Worm (Caenorhabditis elegans): ENCODE measurements around the gene scyl-1.

Gene scyl-1

DNA sequence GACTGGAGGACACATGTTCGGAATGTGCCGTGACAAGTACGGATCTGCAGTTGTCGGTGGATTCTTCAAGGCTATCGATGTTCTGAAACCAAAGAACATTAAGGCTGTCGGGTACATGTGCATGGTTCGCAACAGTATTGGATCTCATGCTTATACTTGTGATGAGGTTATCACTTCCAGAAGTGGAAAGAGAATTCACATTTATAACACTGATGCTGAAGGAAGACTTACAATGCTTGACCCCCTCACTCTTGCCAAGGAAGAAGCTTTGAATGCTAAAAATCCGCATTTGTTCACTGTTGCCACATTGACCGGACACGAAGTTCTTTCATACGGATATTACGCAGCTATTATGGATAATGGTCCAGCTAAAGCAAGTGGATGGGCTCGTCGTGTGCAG, 3.5 kb upstream of the scyl-1 start:
- no peak for TF ChIP-seq zfp-2 (tag; optimal IDR thresholded peaks at IDR 0.05)
- TF ChIP-seq dmd-9 (GFP tag; IDR thresholded peaks at IDR 0.05): 0 out of 2 replicates have a peak, but pooled peaks have one; percentile 12
- no peak for TF ChIP-seq R02D3.7 (tag; optimal IDR thresholded peaks at IDR 0.05)
- no peak for TF ChIP-seq ctbp-1 (GFP tag; IDR thresholded peaks at IDR 0.05)
- no peak for TF ChIP-seq duxl-1 (tag; optimal IDR thresholded peaks at IDR 0.05; ENCODE audit: poor library complexity)
- peak; percentile 96 for TF ChIP-seq aha-1 (tag)

DNA sequence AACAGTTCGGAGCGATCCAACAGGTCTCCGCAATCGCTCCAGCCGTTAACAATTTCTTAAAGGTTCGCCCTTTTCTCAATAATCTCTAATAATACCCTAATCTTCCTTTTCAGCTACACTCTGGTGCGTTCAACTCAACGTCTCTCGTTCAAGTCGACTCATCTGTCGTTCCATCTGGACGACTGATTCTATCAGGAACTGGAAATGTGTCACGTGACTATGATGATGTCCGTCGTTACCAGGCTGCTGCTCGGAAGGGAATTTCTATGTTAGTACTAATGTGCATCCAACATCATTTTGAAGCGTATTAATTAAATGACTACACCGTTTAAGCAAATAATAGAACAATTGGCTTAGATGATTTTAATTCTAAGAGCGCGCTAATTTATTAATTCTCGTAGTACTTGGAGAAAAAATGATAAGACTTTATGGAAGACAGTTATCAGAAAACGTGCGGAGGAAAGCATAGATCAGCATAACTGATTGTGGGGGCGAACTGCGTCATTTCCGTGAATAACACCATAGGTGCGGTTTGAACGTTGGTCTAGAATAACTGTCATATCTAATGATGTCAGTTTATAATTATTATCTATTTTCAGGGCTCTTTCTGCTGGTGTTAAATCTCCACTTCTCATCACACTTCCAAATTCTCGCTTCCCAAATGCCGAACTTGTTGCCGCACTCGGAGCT, 2.5 kb upstream of the scyl-1 start:
- TF ChIP-seq Y105C5A.15 (GFP tag; IDR thresholded peaks at IDR 0.05): no peak
- TF ChIP-seq nhr-28 (tag; optimal IDR thresholded peaks at IDR 0.05): peak; percentile 50
- TF ChIP-seq D1046.2 (GFP tag; IDR thresholded peaks at IDR 0.05): 0 out of 2 replicates have a peak, but pooled peaks have one; percentile 13
- no peak for TF ChIP-seq dmd-9 (GFP tag; IDR thresholded peaks at IDR 0.05)
- peak; percentile 26 for TF ChIP-seq dve-1 (tag; optimal IDR thresholded peaks at IDR 0.05; ENCODE audit: insufficient read depth)
- TF ChIP-seq pqm-1 (tag; optimal IDR thresholded peaks at IDR 0.05): peak; percentile 17
- peak; percentile 4 for TF ChIP-seq hlh-11 (tag; optimal IDR thresholded peaks at IDR 0.05)
- peak; percentile 25; the same call in 1 of the 2 replicates for TF ChIP-seq lin-38 (GFP tag; IDR thresholded peaks at IDR 0.05)
- no peak for TF ChIP-seq php-3 (GFP tag; IDR thresholded peaks at IDR 0.05)
- no peak for TF ChIP-seq fkh-10 (GFP tag; optimal IDR thresholded peaks at IDR 0.05)
- no peak for TF ChIP-seq lin-29 (GFP tag; IDR thresholded peaks at IDR 0.05)

DNA sequence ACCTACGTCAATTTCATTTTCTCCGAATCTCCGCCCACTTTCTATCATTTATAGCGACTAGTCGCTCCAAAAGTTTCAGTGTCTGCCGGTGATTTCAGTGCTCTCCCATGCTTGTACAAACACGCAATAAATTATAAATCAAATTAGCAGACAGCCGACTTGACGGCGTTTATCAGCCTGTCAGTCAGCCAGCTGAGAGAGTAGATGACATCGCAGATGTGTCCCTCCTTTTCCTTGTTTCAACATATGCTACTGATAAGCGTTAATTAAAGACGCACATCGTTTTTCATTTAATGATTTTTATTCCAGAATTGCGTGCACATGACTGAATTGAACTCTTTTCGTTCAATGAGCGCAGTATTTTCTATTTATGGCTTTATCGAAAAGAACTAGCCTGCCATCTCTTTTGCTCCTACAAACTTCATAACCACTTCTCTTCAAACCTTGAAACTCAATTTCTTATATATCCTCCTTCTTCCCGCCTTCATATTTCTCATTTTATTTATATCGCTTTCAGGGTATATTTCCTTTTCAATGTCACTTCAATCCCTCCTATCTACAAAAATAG, 1.8 kb upstream of the scyl-1 start, which contains the start of gene lap-2:
lap-2 (plus strand) TSS at position 518 of the 568 bp plus-strand sequence.
- TF ChIP-seq hif-1 (tag; optimal IDR thresholded peaks at IDR 0.05) (peak in 1 of 2 experiments; percentile 32), lir-3 (tag; optimal IDR thresholded peaks at IDR 0.05) (no peak), madf-9 (GFP tag; conservative IDR thresholded peaks at IDR 0.05) (no peak), mdt-29 (GFP tag; IDR thresholded peaks at IDR 0.05) (0 out of 2 replicates have a peak, but pooled peaks have one; percentile 44), dve-1 (tag; optimal IDR thresholded peaks at IDR 0.05; ENCODE audit: insufficient read depth) (peak; percentile 85), ceh-20 (GFP tag; IDR thresholded peaks at IDR 0.05) (peak; percentile 93), rbr-2 (tag; optimal IDR thresholded peaks at IDR 0.05) (no peak), unc-62 (GFP tag; optimal IDR thresholded peaks at IDR 0.05 in 1 of 2) (peak in 1 of 2 experiments; percentile 32), unc-62 (tag; optimal IDR thresholded peaks at IDR 0.05) (no peak), php-3 (GFP tag; IDR thresholded peaks at IDR 0.05) (peak; percentile 97), mes-2 (tag; optimal IDR thresholded peaks at IDR 0.05; ENCODE audit: poor library complexity, severe bottlenecking) (peak; percentile 18), pha-4 (GFP tag; IDR thresholded peaks at IDR 0.05) (no peak; the same call in 1 of the 2 replicates), pha-4 (tag; optimal IDR thresholded peaks at IDR 0.05) (no peak), daf-16 (GFP tag; optimal IDR thresholded peaks at IDR 0.05) (peak in 1 of 2 experiments; percentile 47), daf-16 (tag; optimal IDR thresholded peaks at IDR 0.05) (peak; percentile 52), nhr-102 (tag; optimal IDR thresholded peaks at IDR 0.05) (peak; percentile 75), nhr-48 (tag; optimal IDR thresholded peaks at IDR 0.05) (peak; percentile 65), aha-1 (tag) (peak; percentile 25), zfp-3 (GFP tag; conservative IDR thresholded peaks at IDR 0.05) (no peak), D1046.2 (GFP tag; IDR thresholded peaks at IDR 0.05) (no peak), R02D3.7 (tag; optimal IDR thresholded peaks at IDR 0.05) (no peak), nhr-77 (tag; optimal IDR thresholded peaks at IDR 0.05) (peak; percentile 54), F49E8.2 (tag; optimal IDR thresholded peaks at IDR 0.05; ENCODE audit: borderline replicate concordance) (no peak), F26F4.8 (GFP tag; conservative IDR thresholded peaks at IDR 0.05) (no peak), mxl-3 (GFP tag; optimal IDR thresholded peaks at IDR 0.05) (peak; percentile 68), pqm-1 (tag; optimal IDR thresholded peaks at IDR 0.05) (peak; percentile 63), hlh-30 (tag; optimal IDR thresholded peaks at IDR 0.05; ENCODE audit: insufficient read depth) (peak; percentile 39), lsy-2 (tag; optimal IDR thresholded peaks at IDR 0.05) (peak in 1 of 2 experiments; percentile 13), daf-8 (GFP tag; IDR thresholded peaks at IDR 0.05) (no peak), T26A8.4 (GFP tag; IDR thresholded peaks at IDR 0.05) (no peak), tra-1 (GFP tag; IDR thresholded peaks at IDR 0.05) (peak; percentile 96), dmd-6 (GFP tag; IDR thresholded peaks at IDR 0.05) (peak; percentile 98), nhr-237 (tag; optimal IDR thresholded peaks at IDR 0.05) (no peak), nhr-6 (tag; optimal IDR thresholded peaks at IDR 0.05) (peak; percentile 23), lin-13 (GFP tag; optimal IDR thresholded peaks at IDR 0.05) (peak; percentile 69)

Measured in whole organism, L4 larva.